Fruit fly (Drosophila melanogaster) S2 (cell line): ENCODE data around the gene CG15554.

Source experiments
- CG8478 ChIP-seq: fragments of >200 bp; optimal IDR thresholded peaks from 2 replicates; lab custom pipeline; 2018
- CTCF ChIP-seq, 2 experiments: fragments of >200 bp; optimal IDR thresholded peaks; 2 replicates each; lab custom pipeline; 2018

The CG15554 gene

DNA sequence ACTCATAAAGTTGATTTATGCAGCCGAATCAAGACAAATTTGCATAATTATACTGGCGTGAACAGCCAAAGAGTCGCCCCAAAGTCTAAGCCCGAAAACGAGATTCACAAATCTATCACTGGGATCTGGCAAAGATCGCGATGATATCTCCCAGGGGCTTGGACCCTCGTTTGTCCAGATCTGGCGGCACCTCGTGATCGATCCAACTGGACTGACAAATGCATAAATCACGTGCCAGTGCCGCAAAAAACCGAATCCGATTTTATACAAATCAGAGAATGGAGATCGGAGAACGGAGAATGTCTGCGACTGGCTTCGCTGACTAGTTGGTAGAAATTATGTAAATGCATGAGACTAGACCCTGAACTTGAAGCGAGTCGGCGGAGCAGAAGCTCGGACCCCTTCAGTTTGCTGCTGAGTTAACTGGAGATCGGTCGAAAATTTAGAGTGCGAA, at the start of gene CG15554:
CG15554 (plus strand) TSS at position 404 of the 454 bp plus-strand sequence.
- no peak for TF ChIP-seq CG8478 (lab: Kevin White, UChicago)
- TF ChIP-seq CTCF (optimal IDR thresholded peaks at IDR 0.05; lab: Kevin White, UChicago) = no peak

DNA sequence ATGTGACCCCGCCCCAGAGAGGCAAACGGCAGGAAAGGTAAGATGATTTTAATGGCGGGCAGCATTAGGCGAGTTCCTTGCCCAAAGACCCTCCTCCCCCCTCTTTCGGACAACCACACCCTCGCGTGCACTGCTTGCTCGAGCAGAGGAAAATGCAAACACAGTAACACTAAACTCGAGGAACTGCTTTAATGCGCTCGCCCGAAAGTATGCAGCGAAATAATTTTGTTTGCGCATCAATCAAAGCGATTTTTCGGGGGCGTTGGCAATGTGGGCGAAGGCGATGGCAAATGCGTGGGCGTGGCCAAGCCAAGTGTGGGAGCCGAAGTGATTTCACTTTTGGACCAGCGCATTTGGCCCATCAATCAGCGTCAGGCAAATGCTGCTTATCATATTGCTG, 39.6 kb upstream of the CG15554 start:
- TF ChIP-seq CTCF (optimal IDR thresholded peaks at IDR 0.05; lab: Kevin White, UChicago) (peak; percentile 48 to 56), CG8478 (lab: Kevin White, UChicago) (no peak)

- no peak for TF ChIP-seq CG8478 (lab: Kevin White, UChicago)
- no peak for TF ChIP-seq CTCF (optimal IDR thresholded peaks at IDR 0.05; lab: Kevin White, UChicago)
Measured at dm6 chr3R:31089985-31090384, 36.0 kb upstream of the CG15554 start.

DNA sequence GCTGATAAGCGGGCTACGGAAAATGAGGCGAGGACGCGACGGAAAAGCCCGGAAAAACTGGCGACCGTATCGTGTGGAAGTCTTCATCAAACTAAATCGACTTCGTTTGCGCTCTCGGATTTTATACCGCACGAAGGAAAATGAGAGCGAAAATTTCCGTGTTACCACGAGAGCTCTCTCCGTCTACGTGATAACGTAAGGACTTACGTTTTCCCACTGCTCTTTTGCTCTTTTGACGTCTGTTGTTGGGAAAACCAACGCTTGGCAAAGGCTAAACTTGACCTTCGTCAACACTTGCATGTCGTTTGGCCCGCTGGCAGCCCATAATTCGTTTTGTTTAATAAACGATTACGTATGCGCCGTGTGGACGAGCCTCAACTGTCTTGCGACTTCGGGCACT, 28.7 kb upstream of the CG15554 start, which contains the start of gene CG11317:
CG11317 (minus strand) TSS at position 101 of the 400 bp plus-strand sequence.
- TF ChIP-seq CG8478 (lab: Kevin White, UChicago) (no peak), CTCF (optimal IDR thresholded peaks at IDR 0.05; lab: Kevin White, UChicago) (no peak)

DNA sequence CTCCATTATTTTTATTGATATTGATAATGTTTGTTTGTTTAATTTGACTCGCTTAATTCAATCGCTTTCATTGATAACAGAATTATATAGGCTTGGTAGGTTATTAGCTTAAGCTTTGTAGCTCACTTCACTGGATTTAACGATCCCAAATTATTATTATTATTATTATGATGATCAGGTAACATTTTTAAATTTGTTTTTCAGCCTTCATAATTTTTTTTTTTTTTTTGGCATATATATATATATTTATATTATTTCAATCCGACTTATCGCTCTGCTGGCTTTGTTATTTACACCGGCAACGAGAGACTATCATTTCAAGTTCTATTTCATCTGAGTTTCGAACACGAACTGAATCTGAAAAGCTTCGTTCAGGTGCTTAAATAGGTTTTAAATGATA, 24.9 kb upstream of the CG15554 start, which contains the start of gene CG15553:
CG15553 (minus strand) TSS at position 101 of the 400 bp plus-strand sequence.
- no peak for TF ChIP-seq CG8478 (lab: Kevin White, UChicago)
- no peak for TF ChIP-seq CTCF (optimal IDR thresholded peaks at IDR 0.05; lab: Kevin White, UChicago)

DNA sequence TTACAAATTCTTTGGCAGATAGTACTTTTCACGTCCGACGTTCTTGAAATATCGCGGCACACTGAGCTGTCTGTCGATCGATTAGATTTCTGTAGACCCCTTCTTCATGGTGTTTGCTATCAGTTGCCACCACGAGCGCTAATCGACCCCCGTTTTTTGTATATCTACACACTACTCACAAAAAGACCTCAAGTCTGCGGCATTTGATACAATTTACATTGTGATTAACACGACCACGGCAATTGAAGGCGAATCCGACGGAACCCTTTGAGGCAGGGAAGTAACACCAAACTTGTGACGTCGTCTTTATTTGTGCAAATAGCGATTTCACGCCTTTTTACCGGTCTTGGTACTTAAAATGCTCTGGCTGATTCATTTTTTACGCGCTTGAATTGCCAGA, 16.8 kb upstream of the CG15554 start, which contains the start of gene Mayo:
Mayo (minus strand) TSS at position 66 of the 400 bp plus-strand sequence.
- TF ChIP-seq CG8478 (lab: Kevin White, UChicago) (no peak), CTCF (optimal IDR thresholded peaks at IDR 0.05; lab: Kevin White, UChicago) (no peak)

DNA sequence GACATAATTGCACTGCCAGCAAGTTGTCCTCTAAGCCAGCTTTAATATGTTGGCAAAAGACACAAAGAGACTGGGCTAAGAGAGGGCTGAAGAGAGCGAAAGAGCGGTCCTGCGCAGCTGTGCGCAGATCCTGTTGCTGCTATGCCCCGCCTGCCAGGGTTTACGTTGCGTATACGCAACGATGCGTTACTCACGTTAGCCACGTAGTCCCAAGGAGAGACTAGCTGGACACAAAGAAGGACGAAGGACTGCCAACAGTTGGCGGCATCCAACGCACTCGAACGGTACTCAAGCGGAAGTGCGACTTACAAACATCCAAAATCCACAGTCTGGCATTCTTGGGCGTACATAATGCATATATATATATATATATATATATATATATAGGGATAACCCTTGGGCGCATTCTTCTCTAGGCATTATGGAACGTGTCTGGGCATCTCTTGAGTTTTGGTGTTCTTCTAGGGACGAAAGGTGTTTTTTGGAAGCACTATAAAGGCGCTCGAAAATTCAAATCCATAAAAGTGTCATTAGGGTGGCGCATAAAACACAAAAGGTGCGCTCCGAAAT, 6.0 kb upstream of the CG15554 start:
- TF ChIP-seq CTCF (optimal IDR thresholded peaks at IDR 0.05; lab: Kevin White, UChicago) = no peak
- no peak for TF ChIP-seq CG8478 (lab: Kevin White, UChicago)

dm6 chr3R:31123315-31123714, 2.6 kb upstream of the CG15554 start, which contains the start of gene Prosalpha3T:
TSS of gene Prosalpha3T (minus strand) at chr3R:31123415.
- no peak for TF ChIP-seq CG8478 (lab: Kevin White, UChicago)
- no peak for TF ChIP-seq CTCF (optimal IDR thresholded peaks at IDR 0.05; lab: Kevin White, UChicago)

DNA sequence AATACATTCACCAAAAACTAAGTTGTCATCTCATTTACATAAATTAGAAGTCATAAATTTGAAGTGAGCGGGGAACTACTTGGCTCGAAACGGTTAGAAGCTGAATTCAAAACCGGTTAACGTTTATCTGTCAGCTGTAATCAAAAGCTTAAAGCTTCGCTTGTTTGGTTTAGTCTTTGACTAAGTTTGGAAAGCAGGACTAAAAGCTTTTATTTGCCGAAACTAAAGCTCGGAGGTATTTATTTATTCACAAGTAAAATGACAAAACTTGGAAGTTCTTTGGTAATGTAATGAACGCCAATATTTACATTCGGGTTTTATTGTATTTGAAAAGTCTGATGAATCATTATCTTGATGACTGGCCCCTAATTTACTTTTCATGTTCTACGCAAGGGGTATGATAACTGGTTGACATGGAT, 1.4 kb downstream of the CG15554 start:
- TF ChIP-seq CG8478 (lab: Kevin White, UChicago) (no peak), CTCF (optimal IDR thresholded peaks at IDR 0.05; lab: Kevin White, UChicago) (no peak)

dm6 chr3R:31130566-31130965, 4.6 kb downstream of the CG15554 start, which contains the start of gene Ktch:
TSS of gene Ktch (minus strand) at chr3R:31130666.
- TF ChIP-seq CTCF (optimal IDR thresholded peaks at IDR 0.05; lab: Kevin White, UChicago) = no peak
- no peak for TF ChIP-seq CG8478 (lab: Kevin White, UChicago)

DNA sequence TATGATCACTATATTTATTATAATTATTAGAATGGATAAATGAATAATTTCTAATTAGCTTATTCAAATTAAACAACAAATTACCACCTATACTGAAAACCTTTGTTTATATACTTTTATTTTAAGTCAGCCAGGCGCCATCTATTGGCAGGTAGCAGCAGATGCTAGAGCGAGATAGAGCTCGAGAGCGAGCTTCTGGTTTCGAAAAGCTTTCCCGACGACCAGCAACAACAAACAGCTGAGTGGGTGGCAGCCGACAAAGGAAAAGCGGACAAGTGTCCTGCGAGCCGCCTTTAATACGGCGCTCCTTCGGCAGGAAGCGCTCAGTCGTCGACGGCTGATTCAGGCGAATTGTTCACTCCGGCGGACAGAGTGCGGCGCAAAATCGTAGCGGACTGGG, 8.1 kb downstream of the CG15554 start, which contains the start of gene Gycbeta100B:
Gycbeta100B (plus strand) TSS at position 337 of the 400 bp plus-strand sequence.
- TF ChIP-seq CG8478 (lab: Kevin White, UChicago) (no peak), CTCF (optimal IDR thresholded peaks at IDR 0.05; lab: Kevin White, UChicago) (peak; percentile 66 to 67)

DNA sequence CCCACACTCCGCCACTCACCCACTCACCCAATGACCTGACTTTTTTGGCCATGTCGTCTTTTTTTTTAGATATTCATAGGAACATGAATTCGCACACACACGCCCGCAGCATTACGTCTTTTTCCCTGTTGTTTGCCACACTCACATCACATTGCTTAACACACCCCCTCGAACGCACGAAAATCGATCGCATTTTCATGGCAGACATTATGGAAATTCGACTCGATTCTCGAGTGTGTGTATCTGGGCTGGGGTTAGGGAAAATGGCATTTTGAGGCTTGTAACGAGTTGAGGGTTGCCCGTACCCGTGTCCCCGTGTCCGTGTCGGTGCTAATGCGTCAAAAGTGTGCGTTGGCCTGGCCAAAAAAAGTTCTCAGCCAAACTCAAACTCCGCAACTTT, 15.7 kb downstream of the CG15554 start:
- no peak for TF ChIP-seq CTCF (optimal IDR thresholded peaks at IDR 0.05; lab: Kevin White, UChicago)
- TF ChIP-seq CG8478 (lab: Kevin White, UChicago) = no peak

DNA sequence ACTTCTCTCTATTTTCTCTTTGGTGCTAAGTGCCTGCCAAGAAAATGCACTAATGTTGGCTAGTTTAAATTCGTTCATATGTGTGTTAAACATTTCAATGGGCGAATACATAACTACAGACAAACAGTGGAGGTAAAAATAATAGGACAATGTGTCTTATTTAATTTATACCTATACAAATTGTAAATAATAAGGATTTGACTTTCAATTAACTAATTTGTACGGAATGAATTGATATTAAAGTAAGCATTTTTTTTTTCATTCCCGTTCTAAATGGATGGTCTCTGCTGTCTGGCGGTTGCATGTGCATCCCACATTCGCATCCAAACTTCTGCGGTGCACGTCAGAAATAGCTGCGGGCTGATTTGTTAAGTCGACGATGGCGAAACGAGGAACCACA, 21.0 kb downstream of the CG15554 start:
- no peak for TF ChIP-seq CG8478 (lab: Kevin White, UChicago)
- no peak for TF ChIP-seq CTCF (optimal IDR thresholded peaks at IDR 0.05; lab: Kevin White, UChicago)

DNA sequence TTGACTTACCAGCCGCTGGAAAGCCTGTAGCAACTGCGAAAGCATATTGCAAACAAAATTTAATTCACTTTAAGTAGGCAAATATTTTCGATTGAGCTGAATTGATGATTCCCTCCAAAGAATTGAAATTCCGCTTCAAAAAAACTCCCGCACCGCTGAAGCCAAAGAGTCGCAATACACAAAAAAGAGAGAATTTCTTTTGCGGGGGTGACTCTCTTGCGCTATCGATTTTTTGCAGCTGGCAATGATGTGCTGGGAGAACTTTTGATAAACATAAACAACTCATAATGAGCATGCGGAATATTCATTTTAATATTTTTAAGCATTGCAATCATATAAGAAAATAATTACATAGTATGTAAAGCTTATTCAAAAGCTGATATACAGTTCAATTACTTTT, 42.5 kb downstream of the CG15554 start:
- TF ChIP-seq CTCF (optimal IDR thresholded peaks at IDR 0.05; lab: Kevin White, UChicago) = no peak
- no peak for TF ChIP-seq CG8478 (lab: Kevin White, UChicago)

DNA sequence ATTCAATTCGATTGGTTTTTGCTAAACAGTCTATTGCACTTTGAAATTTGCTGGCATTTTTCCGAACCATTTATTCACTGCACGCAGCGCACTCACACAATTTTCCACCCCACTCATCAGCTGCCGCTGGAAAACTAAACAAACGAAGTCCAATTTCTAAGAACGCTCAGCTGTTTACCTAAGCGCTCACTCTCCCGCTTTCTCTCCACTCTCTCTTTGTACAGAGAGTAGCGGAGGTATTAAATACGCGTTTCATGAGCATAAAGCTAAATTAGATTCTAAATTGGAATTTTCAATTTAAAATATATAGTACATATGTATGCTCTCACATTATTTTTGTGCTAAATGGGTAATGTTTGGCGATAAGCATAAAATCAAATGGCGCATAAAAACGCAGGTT, 43.0 kb downstream of the CG15554 start, which contains the start of gene stops:
stops (minus strand) TSS at position 139 of the 400 bp plus-strand sequence.
- TF ChIP-seq CTCF (optimal IDR thresholded peaks at IDR 0.05; lab: Kevin White, UChicago) = no peak
- TF ChIP-seq CG8478 (lab: Kevin White, UChicago) = no peak
